Fruit fly (Drosophila melanogaster): ENCODE results near the gene aspr.

The aspr gene

dm6 chrX:20165773-20166412, 18.0 kb downstream of the aspr start, which contains the start of gene Phf7 (continued):
- no peak for TF ChIP-seq slou (GFP tag; optimal IDR thresholded peaks at IDR 0.05)
- peak; percentile 56; the same call in 2 of the 3 replicates for TF ChIP-seq CG14860 (GFP tag; IDR thresholded peaks at IDR 0.05; ENCODE audit: partially characterized antibody)
- TF ChIP-seq CG9797 (GFP tag; optimal IDR thresholded peaks at IDR 0.05): peak; percentile 15
- no peak for TF ChIP-seq CG16863 (GFP tag; optimal IDR thresholded peaks at IDR 0.05)
- peak; percentile 53 for TF ChIP-seq sens (GFP tag)
- TF ChIP-seq CG11723 (GFP tag; optimal IDR thresholded peaks at IDR 0.05): no peak
- TF ChIP-seq Myb (GFP tag; optimal IDR thresholded peaks at IDR 0.05): peak; percentile 45
- no peak for TF ChIP-seq CG15479 (GFP tag; optimal IDR thresholded peaks at IDR 0.05)
- no peak for TF ChIP-seq CG3163 (GFP tag; optimal IDR thresholded peaks at IDR 0.05)
- TF ChIP-seq Drgx (GFP tag; IDR thresholded peaks at IDR 0.05): no peak
- TF ChIP-seq Kr (GFP tag; optimal IDR thresholded peaks at IDR 0.05): no peak
- no peak for TF ChIP-seq CG34422 (GFP tag; IDR thresholded peaks at IDR 0.05)
- peak; percentile 73 for TF ChIP-seq Scr (GFP tag; IDR thresholded peaks at IDR 0.05; ENCODE audit: partially characterized antibody)
- TF ChIP-seq slbo (GFP tag; IDR thresholded peaks at IDR 0.05): peak; percentile 11; the same call in 1 of the 2 replicates
- no peak for TF ChIP-seq rib (GFP tag; IDR thresholded peaks at IDR 0.05)
- no peak for TF ChIP-seq Ada2b (GFP tag; IDR thresholded peaks at IDR 0.05)
- no peak for TF ChIP-seq CG33557 (GFP tag; optimal IDR thresholded peaks at IDR 0.05)
- peak; percentile 77 for TF ChIP-seq vnd (GFP tag; IDR thresholded peaks at IDR 0.05; ENCODE audit: partially characterized antibody)
- TF ChIP-seq nmo (GFP tag; optimal IDR thresholded peaks at IDR 0.05): peak; percentile 34
- TF ChIP-seq NK7.1 (GFP tag; optimal IDR thresholded peaks at IDR 0.05): no peak
- no peak for TF ChIP-seq CG3407 (GFP tag; optimal IDR thresholded peaks at IDR 0.05)
- TF ChIP-seq ro (GFP tag; IDR thresholded peaks at IDR 0.05): no peak
- no peak for TF ChIP-seq CG6272 (GFP tag; IDR thresholded peaks at IDR 0.05)
- no peak for TF ChIP-seq CG16815 (GFP tag; optimal IDR thresholded peaks at IDR 0.05)
- TF ChIP-seq unc-4 (GFP tag; IDR thresholded peaks at IDR 0.05; ENCODE audit: partially characterized antibody): peak; percentile 72
- TF ChIP-seq CG18619 (GFP tag; optimal IDR thresholded peaks at IDR 0.05): no peak
- no peak for TF ChIP-seq chif (GFP tag; optimal IDR thresholded peaks at IDR 0.05)
- TF ChIP-seq CG15011 (GFP tag; optimal IDR thresholded peaks at IDR 0.05): no peak
- TF ChIP-seq E2f1 (GFP tag; IDR thresholded peaks at IDR 0.05): no peak
- TF ChIP-seq ewg (GFP tag; optimal IDR thresholded peaks at IDR 0.05): no peak
- TF ChIP-seq Ets97D (GFP tag; optimal IDR thresholded peaks at IDR 0.05): peak; percentile 77
- no peak for TF ChIP-seq Vsx1 (GFP tag; optimal IDR thresholded peaks at IDR 0.05)
- TF ChIP-seq Fer2 (tag; optimal IDR thresholded peaks at IDR 0.05): no peak
- TF ChIP-seq Dek (tag; optimal IDR thresholded peaks at IDR 0.05): no peak
- no peak for TF ChIP-seq crp (GFP tag; optimal IDR thresholded peaks at IDR 0.05)
- TF ChIP-seq CG31388 (GFP tag; optimal IDR thresholded peaks at IDR 0.05): no peak
- TF ChIP-seq en (GFP tag; optimal IDR thresholded peaks at IDR 0.05): no peak
- peak; percentile 20 for TF ChIP-seq dm (GFP tag; optimal IDR thresholded peaks at IDR 0.05)
- no peak for TF ChIP-seq CG6254 (GFP tag; optimal IDR thresholded peaks at IDR 0.05)
- peak; percentile 40; the same call in 1 of the 2 replicates for TF ChIP-seq CG9932 (GFP tag; IDR thresholded peaks at IDR 0.05)
- no peak for TF ChIP-seq wor (GFP tag; IDR thresholded peaks at IDR 0.05)
- peak; percentile 47; the same call in 1 of the 3 replicates for TF ChIP-seq CG34224 (GFP tag; IDR thresholded peaks at IDR 0.05; ENCODE audit: partially characterized antibody)
- peak; percentile 38 for TF ChIP-seq CG14710 (tag; optimal IDR thresholded peaks at IDR 0.05)
- TF ChIP-seq H2.0 (GFP tag; IDR thresholded peaks at IDR 0.05): no peak
- no peak for TF ChIP-seq Hr51 (GFP tag; optimal IDR thresholded peaks at IDR 0.05)
- peak; percentile 85 for TF ChIP-seq CG42726 (GFP tag; IDR thresholded peaks at IDR 0.05; ENCODE audit: partially characterized antibody)
- TF ChIP-seq phol (tag; optimal IDR thresholded peaks at IDR 0.05): peak; percentile 42
- peak; percentile 64 for TF ChIP-seq Dp (GFP tag; optimal IDR thresholded peaks at IDR 0.05)
- no peak for TF ChIP-seq CG15269 (tag; optimal IDR thresholded peaks at IDR 0.05)

All from whole organism, embryonic.